Worm (Caenorhabditis elegans) whole organism, late embryonic: ENCODE data around the gene vps-39.
"Not testable (repeated sequence)": the region's sequence is repeated elsewhere in the genome, so short reads cannot be mapped to it uniquely, and the experiment has no call there.

Experiments
- C38D4.7 ChIP-seq: fragments of 200-800 bp; sonication (Bioruptor generic); optimal IDR thresholded peaks from 2 replicates; lab custom pipeline; 2018; ENCODE audit warnings: mild to moderate bottlenecking, missing genetic modification characterization, moderate library complexity, missing compliant biosample characterization
- F13H6.1 ChIP-seq: sonication (generic microtip); optimal IDR thresholded peaks from 2 replicates; lab custom pipeline; 2016; ENCODE audit warnings: missing genetic modification characterization, missing compliant biosample characterization
- ahr-1 ChIP-seq: sonication (generic microtip); optimal IDR thresholded peaks from 2 replicates; lab custom pipeline; 2016; ENCODE audit warnings: missing genetic modification characterization, missing compliant biosample characterization
- ama-1 ChIP-seq: fragments of 150-350 bp; optimal IDR thresholded peaks from 2 replicates; lab custom pipeline; 2014
- ceh-14 ChIP-seq: sonication (generic microtip); optimal IDR thresholded peaks from 2 replicates; lab custom pipeline; 2016; ENCODE audit warnings: missing genotype, missing genetic modification characterization, missing compliant biosample characterization
- ceh-18 ChIP-seq: sonication (generic microtip); optimal IDR thresholded peaks from 2 replicates; lab custom pipeline; 2016; ENCODE audit warnings: missing genetic modification characterization, missing compliant biosample characterization
- ceh-2 ChIP-seq: sonication (generic microtip); optimal IDR thresholded peaks from 2 replicates; lab custom pipeline; 2016; ENCODE audit warnings: missing genotype, missing genetic modification characterization, missing compliant biosample characterization
- ceh-22 ChIP-seq: sonication (generic microtip); optimal IDR thresholded peaks from 2 replicates; lab custom pipeline; 2017; ENCODE audit warnings: missing biosample characterization, missing genetic modification characterization
- ceh-30 ChIP-seq: fragments of 150-350 bp; optimal IDR thresholded peaks from 2 replicates; lab custom pipeline; 2014; ENCODE audit warnings: missing biosample characterization, missing genetic modification characterization
- ceh-6 ChIP-seq: fragments of 200-800 bp; sonication (Bioruptor generic); optimal IDR thresholded peaks from 2 replicates; lab custom pipeline; 2018; ENCODE audit warnings: mild to moderate bottlenecking, missing genetic modification characterization, missing compliant biosample characterization
- dve-1 ChIP-seq: sonication (generic microtip); optimal IDR thresholded peaks from 2 replicates; lab custom pipeline; 2017; ENCODE audit warnings: antibody characterized with exemption, mild to moderate bottlenecking, missing genetic modification characterization, missing compliant biosample characterization
- ets-4 ChIP-seq: sonication (generic microtip); optimal IDR thresholded peaks from 2 replicates; lab custom pipeline; 2016; ENCODE audit warnings: missing genetic modification characterization, missing compliant biosample characterization
- fkh-10 ChIP-seq: fragments of 150-350 bp; optimal IDR thresholded peaks from 2 replicates; lab custom pipeline; 2014; ENCODE audit warnings: missing biosample characterization, missing genetic modification reagents, missing genetic modification characterization
- hlh-13 ChIP-seq: fragments of 200-800 bp; sonication (Bioruptor generic); optimal IDR thresholded peaks from 2 replicates; lab custom pipeline; 2018; ENCODE audit warnings: mild to moderate bottlenecking, missing genetic modification characterization, missing compliant biosample characterization
- hlh-6 ChIP-seq: sonication (generic microtip); optimal IDR thresholded peaks from 2 replicates; lab custom pipeline; 2016; ENCODE audit warnings: missing genotype, missing genetic modification characterization, missing compliant biosample characterization
- lim-6 ChIP-seq: sonication (generic microtip); optimal IDR thresholded peaks from 2 replicates; lab custom pipeline; 2016; ENCODE audit warnings: missing genetic modification characterization, missing compliant biosample characterization
- lin-11 ChIP-seq: fragments of 200-800 bp; sonication (Bioruptor generic); optimal IDR thresholded peaks from 2 replicates; lab custom pipeline; 2018; ENCODE audit warnings: mild to moderate bottlenecking, missing genetic modification characterization, missing compliant biosample characterization
- madf-2 ChIP-seq: sonication (generic microtip); optimal IDR thresholded peaks from 2 replicates; lab custom pipeline; 2017; ENCODE audit warnings: missing genetic modification characterization, missing compliant biosample characterization
- mec-3 ChIP-seq: sonication (generic microtip); optimal IDR thresholded peaks from 2 replicates; lab custom pipeline; 2016; ENCODE audit warnings: borderline replicate concordance, missing genetic modification characterization, missing compliant biosample characterization
- nfya-1 ChIP-seq: sonication (generic microtip); optimal IDR thresholded peaks from 2 replicates; lab custom pipeline; 2017; ENCODE audit warnings: missing genetic modification characterization, mild to moderate bottlenecking, missing compliant biosample characterization, antibody characterized with exemption, moderate library complexity
- nhr-232 ChIP-seq: sonication (generic microtip); optimal IDR thresholded peaks from 2 replicates; lab custom pipeline; 2016; ENCODE audit warnings: missing genetic modification characterization, missing compliant biosample characterization
- npax-4 ChIP-seq: sonication (generic microtip); optimal IDR thresholded peaks from 2 replicates; lab custom pipeline; 2016; ENCODE audit warnings: missing genetic modification characterization, missing compliant biosample characterization
- odd-2 ChIP-seq: sonication (generic microtip); optimal IDR thresholded peaks from 2 replicates; lab custom pipeline; 2017; ENCODE audit warnings: antibody characterized with exemption, mild to moderate bottlenecking, missing genetic modification characterization, missing compliant biosample characterization
- pax-1 ChIP-seq: fragments of 150-350 bp; optimal IDR thresholded peaks from 2 replicates; lab custom pipeline; 2014; ENCODE audit warnings: missing biosample characterization, missing genetic modification characterization
- pha-2 ChIP-seq: sonication (generic microtip); optimal IDR thresholded peaks from 2 replicates; lab custom pipeline; 2017; ENCODE audit warnings: mild to moderate bottlenecking, missing genetic modification characterization, missing compliant biosample characterization
- pha-4 ChIP-seq: fragments of 150-350 bp; optimal IDR thresholded peaks from 2 replicates; lab custom pipeline; 2018; ENCODE audit warnings: missing biosample characterization, missing genetic modification reagents, missing genetic modification characterization
- pqm-1 ChIP-seq: sonication (generic microtip); optimal IDR thresholded peaks from 2 replicates; lab custom pipeline; 2016; ENCODE audit warnings: missing genetic modification characterization, missing compliant biosample characterization
- pros-1 ChIP-seq: fragments of 150-350 bp; optimal IDR thresholded peaks from 2 replicates; lab custom pipeline; 2014; ENCODE audit warnings: missing biosample characterization, missing genetic modification reagents, missing genetic modification characterization
- ref-2 ChIP-seq: sonication (generic microtip); optimal IDR thresholded peaks from 2 replicates; lab custom pipeline; 2016; ENCODE audit warnings: missing genetic modification characterization, missing compliant biosample characterization
- sox-2 ChIP-seq: fragments of 200-800 bp; sonication (Bioruptor generic); IDR thresholded peaks from 2 replicates; pipeline ENCODE4 v1.3.6; 2022; ENCODE audit warnings: missing genetic modification reagents, missing genetic modification characterization, missing compliant biosample characterization
- syd-9 ChIP-seq: sonication (generic microtip); optimal IDR thresholded peaks from 2 replicates; lab custom pipeline; 2016; ENCODE audit warnings: mild to moderate bottlenecking, missing genetic modification characterization, moderate library complexity, missing compliant biosample characterization
- tbx-2 ChIP-seq: sonication (generic microtip); optimal IDR thresholded peaks from 2 replicates; lab custom pipeline; 2016; ENCODE audit warnings: missing genetic modification characterization, missing compliant biosample characterization
- tbx-7 ChIP-seq: sonication (generic microtip); optimal IDR thresholded peaks from 2 replicates; lab custom pipeline; 2016; ENCODE audit warnings: missing genotype, missing genetic modification characterization, missing compliant biosample characterization
- ttx-3 ChIP-seq: sonication (generic microtip); optimal IDR thresholded peaks from 2 replicates; lab custom pipeline; 2016; ENCODE audit warnings: missing genetic modification reagents, missing genetic modification characterization, missing compliant biosample characterization
- unc-42 ChIP-seq: sonication (generic microtip); optimal IDR thresholded peaks from 2 replicates; lab custom pipeline; 2016; ENCODE audit warnings: missing genotype, missing genetic modification characterization, missing compliant biosample characterization
- unc-55 ChIP-seq: sonication (generic microtip); optimal IDR thresholded peaks from 2 replicates; lab custom pipeline; 2017; ENCODE audit warnings: missing biosample characterization, missing genetic modification reagents, missing genetic modification characterization
- ztf-16 ChIP-seq: sonication (generic microtip); optimal IDR thresholded peaks from 2 replicates; lab custom pipeline; 2017; ENCODE audit warnings: missing genetic modification characterization, missing compliant biosample characterization

The vps-39 gene

DNA sequence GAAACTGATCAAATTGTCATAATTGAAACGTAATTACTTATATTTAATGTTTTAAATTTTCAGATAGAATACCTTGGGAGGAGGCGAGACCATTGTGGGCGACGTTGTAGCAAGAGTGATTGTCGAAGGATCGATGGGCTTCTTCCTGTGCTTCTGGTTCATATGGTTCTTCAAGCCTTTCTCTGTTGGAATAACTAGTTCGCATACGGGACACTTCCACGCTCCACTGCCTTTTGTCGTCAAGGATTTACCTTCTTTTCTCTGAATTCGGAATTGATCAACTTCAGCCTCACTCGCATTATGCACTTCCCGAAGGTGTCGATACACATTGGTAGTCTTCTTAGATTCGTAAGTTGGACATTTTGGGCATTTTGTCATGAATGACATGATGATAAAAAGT, 11.1 kb upstream of the vps-39 start, which contains the start of gene F58D12.1:
TSS of gene F58D12.1 (plus strand) at position 301 of the 400 bp plus-strand sequence.
- not testable (repeated sequence) for TF ChIP-seq tbx-2, lin-11, pha-2 (tag; lab: Kevin White, UChicago)

DNA sequence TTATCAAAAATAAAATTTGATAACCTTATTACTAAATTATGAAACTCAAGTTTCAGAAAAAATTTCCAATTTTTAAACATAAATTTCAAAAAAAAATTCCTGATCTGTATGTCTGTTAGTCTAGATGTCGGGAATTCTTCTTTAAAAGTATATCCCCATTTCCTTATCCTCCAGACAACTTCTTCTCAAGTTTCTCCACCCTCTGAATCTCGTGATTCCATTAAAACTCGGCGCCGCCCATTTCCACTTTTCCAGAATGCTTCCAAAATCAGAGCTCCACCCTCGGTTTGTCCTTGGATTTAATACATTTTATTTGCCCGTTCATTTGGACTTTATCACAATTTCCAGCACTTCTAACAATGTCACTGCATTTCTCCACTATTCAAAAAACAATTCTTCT, 4.5 kb downstream of the vps-39 start, which contains the start of gene ins-10:
TSS of gene ins-10 (plus strand) at position 301 of the 400 bp plus-strand sequence.
- TF ChIP-seq nfya-1 (tag; lab: Kevin White, UChicago) (no peak), ama-1 (lab: Kevin White, UChicago) (no peak), pha-2 (tag; lab: Kevin White, UChicago) (no peak), odd-2 (tag; lab: Kevin White, UChicago) (no peak), madf-2 (tag; lab: Kevin White, UChicago) (no peak), ceh-18 (no peak), pha-4 (tag; lab: Kevin White, UChicago) (no peak), syd-9 (tag; lab: Kevin White, UChicago) (no peak), ceh-6 (GFP tag; lab: Kevin White, UChicago) (no peak), sox-2 (no peak), ceh-22 (tag; lab: Kevin White, UChicago) (no peak), dve-1 (tag; lab: Kevin White, UChicago) (no peak)

DNA sequence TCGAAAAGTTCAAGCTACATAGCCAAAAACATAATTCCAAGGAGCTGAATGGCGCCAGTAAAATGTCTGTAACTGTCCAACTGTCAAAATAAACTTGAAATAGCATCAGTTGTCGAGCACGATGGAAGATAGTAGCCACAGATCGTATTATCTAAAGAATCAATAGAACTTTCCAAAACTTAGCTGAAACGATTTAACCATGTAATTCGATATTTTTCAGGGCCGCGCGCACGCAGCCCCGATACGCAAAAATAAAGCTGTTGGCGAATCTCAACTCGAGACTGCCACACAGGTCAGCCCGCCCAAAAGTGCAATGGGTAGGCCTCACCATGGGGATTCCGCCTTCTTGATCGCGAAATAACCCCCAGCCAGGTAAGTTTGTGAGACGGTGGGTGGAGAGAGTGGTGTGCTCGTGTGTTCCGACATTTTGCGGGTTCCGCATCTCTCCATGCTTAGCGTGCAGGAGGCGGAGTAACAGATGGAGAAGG, 9.9 kb downstream of the vps-39 start:
- TF ChIP-seq ama-1 (lab: Kevin White, UChicago) (peak; percentile 76), tbx-2 (tag; lab: Kevin White, UChicago) (no peak)
- TF ChIP-seq, all 69 proteins: peak for 1

- no peak for TF ChIP-seq ceh-30
- TF ChIP-seq odd-2 (tag; lab: Kevin White, UChicago) = no peak
- no peak for TF ChIP-seq ceh-18
- TF ChIP-seq npax-4 (tag; lab: Kevin White, UChicago) = no peak
- TF ChIP-seq ama-1 (lab: Kevin White, UChicago) = no peak
- no peak for TF ChIP-seq pha-4 (tag; lab: Kevin White, UChicago)
- no peak for TF ChIP-seq ets-4 (tag; lab: Kevin White, UChicago)
- TF ChIP-seq C38D4.7 = no peak
- no peak for TF ChIP-seq ceh-2
- no peak for TF ChIP-seq nfya-1 (tag; lab: Kevin White, UChicago)
- no peak for TF ChIP-seq nhr-232 (tag; lab: Kevin White, UChicago)
- TF ChIP-seq tbx-7 (tag; lab: Kevin White, UChicago) = no peak
- no peak for TF ChIP-seq ceh-14 (tag; lab: Kevin White, UChicago)
- no peak for TF ChIP-seq lim-6
- no peak for TF ChIP-seq pqm-1 (tag; lab: Kevin White, UChicago)
Observed at ce11 chrV:14027384-14027783, 10.8 kb downstream of the vps-39 start, which contains the start of gene T08G5.3. T08G5.3 (minus strand) TSS chrV:14027484.

ce11 chrV:14026194-14026593, 12.0 kb downstream of the vps-39 start, which contains the start of gene T08G5.2:
T08G5.2 (minus strand) TSS chrV:14026294.
- no peak for TF ChIP-seq unc-55
- no peak for TF ChIP-seq nfya-1 (tag; lab: Kevin White, UChicago)
- TF ChIP-seq F13H6.1 (tag; lab: Kevin White, UChicago) = no peak
- no peak for TF ChIP-seq ztf-16 (tag; lab: Kevin White, UChicago)
- no peak for TF ChIP-seq ceh-22 (tag; lab: Kevin White, UChicago)
- TF ChIP-seq hlh-13 (GFP tag; lab: Kevin White, UChicago) = no peak
- no peak for TF ChIP-seq ref-2
- TF ChIP-seq pros-1 (tag; lab: Kevin White, UChicago) = no peak
- TF ChIP-seq ahr-1 (tag; lab: Kevin White, UChicago) = no peak
- TF ChIP-seq lin-11 (tag; lab: Kevin White, UChicago) = no peak
- no peak for TF ChIP-seq ttx-3 (tag; lab: Kevin White, UChicago)
- TF ChIP-seq pha-4 (tag; lab: Kevin White, UChicago) = no peak
- TF ChIP-seq pha-2 (tag; lab: Kevin White, UChicago) = no peak
- TF ChIP-seq mec-3 (tag; lab: Kevin White, UChicago) = no peak
- TF ChIP-seq pax-1 (tag; lab: Kevin White, UChicago) = no peak
- TF ChIP-seq ceh-14 (tag; lab: Kevin White, UChicago) = no peak
- TF ChIP-seq fkh-10 (GFP tag; lab: Kevin White, UChicago) = no peak
- TF ChIP-seq unc-42 (tag; lab: Kevin White, UChicago) = no peak
- TF ChIP-seq hlh-6 (tag; lab: Kevin White, UChicago) = no peak
- TF ChIP-seq C38D4.7 = no peak
- TF ChIP-seq, all 69 proteins: peak for 0
